Fruit fly (Drosophila melanogaster) whole organism, pupa: ENCODE data around the gene CG46306.

Source experiments
- CG10348 ChIP-seq: fragments of 200-800 bp; sonication (Bioruptor generic); IDR thresholded peaks from 2 replicates; pipeline ENCODE4 v1.3.6; 2022; ENCODE audit warnings: missing biosample characterization, missing genetic modification characterization
- CG12605 ChIP-seq: fragments of 200-800 bp; sonication (Bioruptor generic); IDR thresholded peaks from 2 replicates; pipeline ENCODE4 v1.3.6; 2022; ENCODE audit warnings: missing biosample characterization, missing genetic modification characterization
- CG13204 ChIP-seq: fragments of 200-800 bp; sonication (Bioruptor generic); optimal IDR thresholded peaks from 2 replicates; lab custom pipeline; 2018; ENCODE audit warnings: missing biosample characterization, mild to moderate bottlenecking, missing genetic modification characterization, moderate library complexity
- CG14655 ChIP-seq: fragments of 200-800 bp; sonication (Bioruptor generic); optimal IDR thresholded peaks from 3 replicates; lab custom pipeline; 2017; ENCODE audit warnings: mild to moderate bottlenecking, missing biosample characterization, missing genetic modification reagents, missing genetic modification characterization
- CG15710 ChIP-seq: fragments of 200-800 bp; sonication (Bioruptor generic); optimal IDR thresholded peaks from 2 replicates; lab custom pipeline; 2018; ENCODE audit warnings: missing biosample characterization, mild to moderate bottlenecking, missing genetic modification characterization, moderate library complexity
- CG17806 ChIP-seq: fragments of 200-800 bp; sonication (Bioruptor generic); optimal IDR thresholded peaks from 2 replicates; lab custom pipeline; 2018; ENCODE audit warnings: missing biosample characterization, mild to moderate bottlenecking, missing genetic modification characterization, moderate library complexity
- CG32121 ChIP-seq: fragments of 200-800 bp; sonication (Bioruptor generic); IDR thresholded peaks from 2 replicates; pipeline ENCODE4 v1.3.6; 2022; ENCODE audit warnings: missing biosample characterization, missing genetic modification characterization
- CG34367 ChIP-seq: fragments of 200-800 bp; sonication (Bioruptor generic); optimal IDR thresholded peaks from 2 replicates; lab custom pipeline; 2018; ENCODE audit warnings: missing biosample characterization, mild to moderate bottlenecking, missing genetic modification characterization
- CG4496 ChIP-seq: fragments of 200-800 bp; sonication (Bioruptor generic); IDR thresholded peaks from 3 replicates; pipeline ENCODE4 v1.3.6; 2022; ENCODE audit warnings: missing biosample characterization, missing genetic modification characterization
- CG8159 ChIP-seq: fragments of 200-800 bp; sonication (Bioruptor generic); optimal IDR thresholded peaks from 3 replicates; lab custom pipeline; 2018; ENCODE audit warnings: missing biosample characterization, mild to moderate bottlenecking, missing genetic modification characterization, moderate library complexity
- CG8301 ChIP-seq: fragments of 200-800 bp; sonication (Bioruptor generic); optimal IDR thresholded peaks from 2 replicates; lab custom pipeline; 2018; ENCODE audit warnings: missing biosample characterization, mild to moderate bottlenecking, missing genetic modification characterization
- CG9948 ChIP-seq: fragments of 200-800 bp; sonication (Bioruptor generic); optimal IDR thresholded peaks from 2 replicates; lab custom pipeline; 2018; ENCODE audit warnings: missing biosample characterization, mild to moderate bottlenecking, missing genetic modification characterization, moderate library complexity
- D1 ChIP-seq: fragments of 200-800 bp; sonication (Bioruptor generic); optimal IDR thresholded peaks from 2 replicates; lab custom pipeline; 2018; ENCODE audit warnings: missing biosample characterization, mild to moderate bottlenecking, missing genetic modification characterization, moderate library complexity
- EcR ChIP-seq: fragments of 200-800 bp; sonication (Bioruptor generic); optimal IDR thresholded peaks from 3 replicates; lab custom pipeline; 2019; ENCODE audit warnings: missing biosample characterization, missing genetic modification characterization, mild to moderate bottlenecking, moderate library complexity, missing genetic modification reagents
- Ets98B ChIP-seq: fragments of 200-800 bp; sonication (Bioruptor generic); IDR thresholded peaks from 2 replicates; pipeline ENCODE4 v1.3.6; 2022; ENCODE audit warnings: missing biosample characterization, missing genetic modification characterization
- Pif1A ChIP-seq: fragments of 200-800 bp; sonication (Bioruptor generic); optimal IDR thresholded peaks from 3 replicates; lab custom pipeline; 2016; ENCODE audit warnings: missing biosample characterization, missing genetic modification characterization
- Pif1B ChIP-seq: fragments of 200-800 bp; sonication (Bioruptor generic); optimal IDR thresholded peaks from 3 replicates; lab custom pipeline; 2016; ENCODE audit warnings: missing biosample characterization, missing genetic modification characterization
- Snoo ChIP-seq: fragments of 200-800 bp; sonication (Bioruptor generic); optimal IDR thresholded peaks from 3 replicates; lab custom pipeline; 2017; ENCODE audit warnings: missing biosample characterization, mild to moderate bottlenecking, missing genetic modification characterization, inconsistent platforms
- fd96Ca ChIP-seq: fragments of 200-800 bp; sonication (Bioruptor generic); IDR thresholded peaks from 3 replicates; pipeline ENCODE4 v1.3.6; 2022; ENCODE audit warnings: missing biosample characterization, missing genetic modification characterization
- gl ChIP-seq: fragments of 200-800 bp; sonication (Bioruptor generic); optimal IDR thresholded peaks from 2 replicates; lab custom pipeline; 2018; ENCODE audit warnings: missing biosample characterization, mild to moderate bottlenecking, missing genetic modification characterization
- rn ChIP-seq: fragments of 200-800 bp; sonication (Bioruptor generic); IDR thresholded peaks from 2 replicates; pipeline ENCODE4 v1.3.6; 2022; ENCODE audit warnings: missing biosample characterization, missing genetic modification characterization

Gene CG46306

dm6 chrX:16833097-16833496 is 2.2 kb downstream of the CG46306 start:
- TF ChIP-seq Ets98B (GFP tag; lab: Robert Waterston, UW), result peak; percentile 87
- TF ChIP-seq CG10348 (GFP tag; lab: Robert Waterston, UW), result no peak
- TF ChIP-seq CG8159 (tag; lab: Kevin White, UChicago), result peak; percentile 88
- peak; percentile 73 for TF ChIP-seq Snoo
- TF ChIP-seq CG13204, result peak; percentile 69
- TF ChIP-seq CG34367 (tag; lab: Kevin White, UChicago), result peak; percentile 87
- peak; percentile 83 for TF ChIP-seq CG8301 (tag; lab: Kevin White, UChicago)
- peak; percentile 86 for TF ChIP-seq CG12605 (GFP tag; lab: Robert Waterston, UW)
- TF ChIP-seq fd96Ca (GFP tag; lab: Robert Waterston, UW), result peak; percentile 86
- peak; percentile 91 for TF ChIP-seq CG4496 (GFP tag; lab: Robert Waterston, UW)
- TF ChIP-seq D1 (tag; lab: Kevin White, UChicago), result peak; percentile 47
- peak; percentile 89 for TF ChIP-seq CG32121
- TF ChIP-seq rn (GFP tag; lab: Robert Waterston, UW), result peak; percentile 48; the same call in 1 of the 2 replicates
- peak; percentile 85 for TF ChIP-seq Pif1A (GFP tag; lab: Kevin White, UChicago)
- TF ChIP-seq CG15710 (tag; lab: Kevin White, UChicago), result peak; percentile 90
- peak; percentile 22 for TF ChIP-seq EcR
- peak; percentile 83 for TF ChIP-seq Pif1B
- peak; percentile 83 for TF ChIP-seq CG9948 (tag; lab: Kevin White, UChicago)
- TF ChIP-seq gl (tag; lab: Kevin White, UChicago), result peak; percentile 78
- peak; percentile 85 for TF ChIP-seq CG17806 (tag; lab: Kevin White, UChicago)
- peak; percentile 84 for TF ChIP-seq CG14655

dm6 chrX:16831848-16832247 is 3.5 kb downstream of the CG46306 start:
- TF ChIP-seq CG10348 (GFP tag; lab: Robert Waterston, UW) (no peak), CG14655 (no peak), Ets98B (GFP tag; lab: Robert Waterston, UW) (no peak), CG4496 (GFP tag; lab: Robert Waterston, UW) (no peak), CG15710 (tag; lab: Kevin White, UChicago) (no peak), CG34367 (tag; lab: Kevin White, UChicago) (no peak), CG17806 (tag; lab: Kevin White, UChicago) (no peak), Pif1A (GFP tag; lab: Kevin White, UChicago) (no peak), fd96Ca (GFP tag; lab: Robert Waterston, UW) (no peak), CG13204 (no peak), Pif1B (no peak), CG12605 (GFP tag; lab: Robert Waterston, UW) (no peak), gl (tag; lab: Kevin White, UChicago) (no peak), Snoo (no peak)

dm6 chrX:16830081-16830480 is 5.2 kb downstream of the CG46306 start:
- TF ChIP-seq CG9948 (tag; lab: Kevin White, UChicago) (peak; percentile 14), Ets98B (GFP tag; lab: Robert Waterston, UW) (no peak), CG4496 (GFP tag; lab: Robert Waterston, UW) (peak; percentile 10; the same call in 1 of the 3 replicates)

dm6 chrX:16829439-16830028 is 5.8 kb downstream of the CG46306 start:
- TF ChIP-seq CG15710 (tag; lab: Kevin White, UChicago), result peak; percentile 24
- peak; percentile 28 for TF ChIP-seq CG34367 (tag; lab: Kevin White, UChicago)
- TF ChIP-seq CG12605 (GFP tag; lab: Robert Waterston, UW), result no peak
- TF ChIP-seq gl (tag; lab: Kevin White, UChicago), result no peak
- no peak for TF ChIP-seq EcR
- TF ChIP-seq CG9948 (tag; lab: Kevin White, UChicago), result peak; percentile 46
- TF ChIP-seq CG17806 (tag; lab: Kevin White, UChicago), result peak; percentile 48
- peak; percentile 26 for TF ChIP-seq CG8301 (tag; lab: Kevin White, UChicago)
- TF ChIP-seq CG8159 (tag; lab: Kevin White, UChicago), result peak; percentile 51
- peak; percentile 20 for TF ChIP-seq CG14655

dm6 chrX:16822080-16822479 is 13.2 kb downstream of the CG46306 start:
- TF ChIP-seq Pif1B (peak; percentile 66), CG14655 (peak; percentile 70), Ets98B (GFP tag; lab: Robert Waterston, UW) (peak; percentile 88), CG15710 (tag; lab: Kevin White, UChicago) (peak; percentile 83), EcR (no peak), CG34367 (tag; lab: Kevin White, UChicago) (peak; percentile 68), rn (GFP tag; lab: Robert Waterston, UW) (peak; percentile 71), Pif1A (GFP tag; lab: Kevin White, UChicago) (peak; percentile 68), fd96Ca (GFP tag; lab: Robert Waterston, UW) (peak; percentile 84), CG10348 (GFP tag; lab: Robert Waterston, UW) (peak; percentile 67), CG4496 (GFP tag; lab: Robert Waterston, UW) (peak; percentile 90), CG12605 (GFP tag; lab: Robert Waterston, UW) (peak; percentile 87), CG17806 (tag; lab: Kevin White, UChicago) (peak; percentile 75), gl (tag; lab: Kevin White, UChicago) (peak; percentile 15), CG8159 (tag; lab: Kevin White, UChicago) (peak; percentile 74), CG8301 (tag; lab: Kevin White, UChicago) (peak; percentile 73), CG32121 (peak; percentile 89), D1 (tag; lab: Kevin White, UChicago) (peak; percentile 21), Snoo (peak; percentile 55), CG13204 (peak; percentile 24), CG9948 (tag; lab: Kevin White, UChicago) (peak; percentile 77)
